Worm (Caenorhabditis elegans): ENCODE data around the gene snx-14.

Gene snx-14

DNA sequence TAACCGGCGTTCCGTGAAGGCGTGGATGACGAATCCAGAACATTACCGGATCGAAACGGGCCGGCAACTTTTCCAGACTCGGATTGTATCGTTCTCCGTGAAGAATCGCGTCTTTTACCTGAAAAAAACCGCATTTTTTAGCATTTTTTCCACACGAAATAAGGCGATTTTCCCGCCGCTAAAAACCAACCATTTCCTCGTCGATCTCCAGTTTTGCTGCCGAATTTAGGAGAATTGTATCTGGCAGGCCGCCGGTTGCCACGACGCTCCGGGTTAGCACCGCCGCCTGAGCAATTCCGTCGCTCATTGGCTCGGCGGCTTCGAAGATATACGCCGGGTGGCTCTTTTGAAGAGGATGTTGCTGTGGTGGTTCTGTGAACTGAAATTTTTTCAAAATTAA is 43.4 kb upstream of the snx-14 start:
- TF ChIP-seq fkh-10 (GFP tag; optimal IDR thresholded peaks at IDR 0.05) (no peak), ZK546.5 (tag; optimal IDR thresholded peaks at IDR 0.05) (no peak), ztf-4 (tag; optimal IDR thresholded peaks at IDR 0.05) (no peak), nhr-28 (tag; optimal IDR thresholded peaks at IDR 0.05) (no peak), egl-27 (tag; optimal IDR thresholded peaks at IDR 0.05) (no peak), zag-1 (tag; optimal IDR thresholded peaks at IDR 0.05) (no peak), nhr-43 (tag; optimal IDR thresholded peaks at IDR 0.05; ENCODE audit: poor library complexity, severe bottlenecking) (no peak), nhr-76 (tag; optimal IDR thresholded peaks at IDR 0.05) (no peak), nhr-25 (tag; optimal IDR thresholded peaks at IDR 0.05) (no peak), fos-1 (tag; optimal IDR thresholded peaks at IDR 0.05) (no peak), lin-15B (tag; optimal IDR thresholded peaks at IDR 0.05) (no peak), sea-2 (GFP tag; optimal IDR thresholded peaks at IDR 0.05) (no peak), hmg-11 (tag; optimal IDR thresholded peaks at IDR 0.05) (no peak), nhr-12 (tag; optimal IDR thresholded peaks at IDR 0.05) (no peak), daf-12 (tag; optimal IDR thresholded peaks at IDR 0.05) (no peak), lsy-12 (tag; optimal IDR thresholded peaks at IDR 0.05) (no peak), R02D3.7 (tag; optimal IDR thresholded peaks at IDR 0.05) (no peak), mdl-1 (tag; optimal IDR thresholded peaks at IDR 0.05) (no peak)

DNA sequence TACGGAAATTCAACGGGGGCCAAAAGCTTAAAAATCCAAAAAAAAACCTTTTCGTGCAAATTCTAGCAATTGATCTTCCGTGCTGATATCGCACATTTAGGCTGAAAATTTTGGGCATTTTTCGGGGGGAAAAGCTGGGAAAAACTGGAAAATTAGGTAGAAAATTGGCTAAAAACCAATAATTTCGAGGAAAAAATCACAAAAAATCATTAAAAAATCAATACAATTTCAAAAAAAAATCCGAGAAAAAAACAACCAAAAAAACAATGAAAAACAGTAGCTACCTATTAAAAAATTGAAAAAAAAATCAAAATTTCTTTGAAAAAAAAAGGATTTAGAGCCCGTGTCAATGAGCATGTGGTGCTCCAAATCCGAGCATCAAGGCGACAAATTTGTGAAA is 36.9 kb upstream of the snx-14 start, which contains the start of gene Y48E1B.3:
Gene Y48E1B.3, minus strand, starts transcription at position 101 of the 400 bp plus-strand sequence.
- no peak for TF ChIP-seq mml-1 (tag; optimal IDR thresholded peaks at IDR 0.05)
- TF ChIP-seq skn-1 (tag; optimal IDR thresholded peaks at IDR 0.05), result no peak
- no peak for TF ChIP-seq eor-1 (tag; optimal IDR thresholded peaks at IDR 0.05)
- no peak for TF ChIP-seq elt-1 (tag; optimal IDR thresholded peaks at IDR 0.05)
- no peak for TF ChIP-seq sea-2 (GFP tag; optimal IDR thresholded peaks at IDR 0.05)
- no peak for TF ChIP-seq egl-27 (tag; optimal IDR thresholded peaks at IDR 0.05)
- no peak for TF ChIP-seq pha-4 (tag; optimal IDR thresholded peaks at IDR 0.05)
- no peak for TF ChIP-seq lin-15B (tag; optimal IDR thresholded peaks at IDR 0.05)
- TF ChIP-seq nfya-1 (tag; optimal IDR thresholded peaks at IDR 0.05; ENCODE audit: insufficient read depth), result no peak
- TF ChIP-seq lsy-12 (tag; optimal IDR thresholded peaks at IDR 0.05), result no peak
- TF ChIP-seq pqm-1 (tag; optimal IDR thresholded peaks at IDR 0.05), result no peak
- TF ChIP-seq nhr-237 (tag; optimal IDR thresholded peaks at IDR 0.05), result no peak
- TF ChIP-seq nhr-77 (tag; optimal IDR thresholded peaks at IDR 0.05), result no peak

DNA sequence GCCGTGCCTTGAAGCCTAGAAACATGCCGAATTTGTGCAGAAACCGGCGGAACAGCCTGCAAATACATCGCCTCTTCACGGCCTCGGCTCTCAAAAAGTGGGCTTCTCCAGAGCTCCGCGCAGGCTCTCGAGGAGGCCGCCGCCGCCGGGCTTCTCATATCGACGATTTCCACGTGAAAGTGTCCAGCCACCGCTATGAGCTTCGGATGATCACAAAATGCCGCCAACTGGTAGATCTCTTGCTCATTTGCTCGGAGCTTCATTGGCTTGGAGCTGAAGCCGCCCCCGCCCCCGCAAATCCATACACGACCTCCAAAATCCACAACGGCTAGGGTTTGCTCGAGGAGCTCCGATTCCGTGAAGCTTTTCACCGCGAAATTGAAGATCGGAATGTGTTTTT is 29.5 kb upstream of the snx-14 start:
- TF ChIP-seq lin-15B (tag; optimal IDR thresholded peaks at IDR 0.05) (no peak), nhr-25 (tag; optimal IDR thresholded peaks at IDR 0.05) (no peak), unc-62 (GFP tag; optimal IDR thresholded peaks at IDR 0.05) (no peak), pha-4 (tag; optimal IDR thresholded peaks at IDR 0.05) (no peak), sea-2 (GFP tag; optimal IDR thresholded peaks at IDR 0.05) (no peak), mml-1 (tag; optimal IDR thresholded peaks at IDR 0.05) (no peak), elt-3 (tag; optimal IDR thresholded peaks at IDR 0.05) (no peak), hmg-11 (tag; optimal IDR thresholded peaks at IDR 0.05) (no peak), ZK546.5 (tag; optimal IDR thresholded peaks at IDR 0.05) (no peak), eor-1 (tag; optimal IDR thresholded peaks at IDR 0.05) (no peak), ceh-28 (tag; optimal IDR thresholded peaks at IDR 0.05) (no peak), ceh-82 (tag; optimal IDR thresholded peaks at IDR 0.05) (no peak), ztf-11 (tag; optimal IDR thresholded peaks at IDR 0.05) (no peak), daf-12 (tag; optimal IDR thresholded peaks at IDR 0.05) (no peak), snpc-4 (tag; optimal IDR thresholded peaks at IDR 0.05) (no peak), nhr-76 (tag; optimal IDR thresholded peaks at IDR 0.05) (no peak), tbx-2 (tag; optimal IDR thresholded peaks at IDR 0.05) (no peak), skn-1 (tag; optimal IDR thresholded peaks at IDR 0.05) (no peak)

- no peak for TF ChIP-seq mdl-1 (tag; optimal IDR thresholded peaks at IDR 0.05)
Observed at ce11 chrII:13547545-13547944, 16.5 kb upstream of the snx-14 start, which contains the start of gene ddl-2. Gene ddl-2 (minus strand): TSS chrII:13547645.

DNA sequence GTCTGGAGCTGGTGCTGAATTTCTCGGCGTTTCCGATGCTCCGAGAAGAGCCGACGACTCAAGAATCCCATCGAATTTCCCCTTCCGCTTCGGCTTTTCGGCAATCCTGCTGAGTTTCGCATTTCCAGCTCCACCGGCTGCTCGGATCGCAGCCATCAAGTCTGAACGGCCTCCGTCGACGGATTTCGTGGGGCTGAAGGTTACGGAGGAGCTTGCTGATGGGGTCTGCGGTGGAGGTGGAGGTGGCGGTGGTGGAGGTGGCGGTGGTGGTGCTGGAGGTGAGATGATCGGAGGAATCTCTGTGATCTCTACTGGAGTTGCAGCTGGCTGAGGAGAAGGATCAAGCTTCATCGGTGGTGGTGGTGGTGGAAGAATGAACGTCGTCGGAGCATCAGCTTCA is 12.0 kb upstream of the snx-14 start:
- TF ChIP-seq skn-1 (tag; optimal IDR thresholded peaks at IDR 0.05) (no peak), lin-39 (tag; optimal IDR thresholded peaks at IDR 0.05) (no peak), R02D3.7 (tag; optimal IDR thresholded peaks at IDR 0.05) (no peak), fkh-10 (GFP tag; optimal IDR thresholded peaks at IDR 0.05) (no peak), ceh-82 (tag; optimal IDR thresholded peaks at IDR 0.05) (no peak), jun-1 (tag; optimal IDR thresholded peaks at IDR 0.05) (no peak), snpc-4 (tag; optimal IDR thresholded peaks at IDR 0.05) (no peak), elt-3 (tag; optimal IDR thresholded peaks at IDR 0.05) (no peak), nhr-28 (tag; optimal IDR thresholded peaks at IDR 0.05) (no peak), unc-39 (tag; optimal IDR thresholded peaks at IDR 0.05) (no peak), egl-5 (tag; optimal IDR thresholded peaks at IDR 0.05) (no peak), pha-4 (tag; optimal IDR thresholded peaks at IDR 0.05) (no peak), hmg-11 (tag; optimal IDR thresholded peaks at IDR 0.05) (no peak), egl-27 (tag; optimal IDR thresholded peaks at IDR 0.05) (no peak), nhr-11 (tag; optimal IDR thresholded peaks at IDR 0.05) (no peak), lsy-12 (tag; optimal IDR thresholded peaks at IDR 0.05) (no peak)
